Worm (Caenorhabditis elegans) whole organism, L4 larva: ENCODE measurements around the gene C25G4.7.
A peak's percentile ranks its signal among the peaks of the same experiment; 100 is the strongest.

ENCODE experiments used
- F26F4.8 ChIP-seq: fragments of 200-800 bp; sonication (Bioruptor generic); conservative IDR thresholded peaks from 2 replicates; pipeline ENCODE4 v1.3.6; 2022; ENCODE audit warnings: missing genetic modification characterization, missing compliant biosample characterization
- F44E2.7 ChIP-seq: fragments of 200-800 bp; sonication (Bioruptor generic); IDR thresholded peaks from 2 replicates; pipeline ENCODE4 v2.1.2; 2022; ENCODE audit warnings: missing genetic modification characterization, missing compliant biosample characterization
- F49E8.2 ChIP-seq: sonication (generic microtip); optimal IDR thresholded peaks from 2 replicates; lab custom pipeline; 2016; ENCODE audit warnings: missing compliant biosample characterization, mild to moderate bottlenecking, missing genetic modification characterization, borderline replicate concordance
- T20F7.1 ChIP-seq: fragments of 200-800 bp; sonication (Bioruptor generic); optimal IDR thresholded peaks from 2 replicates; lab custom pipeline; 2018; ENCODE audit warnings: mild to moderate bottlenecking, missing genetic modification characterization, missing compliant biosample characterization
- Y105C5A.15 ChIP-seq: fragments of 200-800 bp; sonication (Bioruptor generic); IDR thresholded peaks from 2 replicates; pipeline ENCODE4 v1.3.6; 2022; ENCODE audit warnings: missing genetic modification characterization, missing compliant biosample characterization
- Y48G9A.11 ChIP-seq: fragments of 200-800 bp; sonication (Bioruptor generic); IDR thresholded peaks from 2 replicates; pipeline ENCODE4 v1.3.6; 2022; ENCODE audit warnings: missing genetic modification reagents, missing genetic modification characterization, missing compliant biosample characterization
- Y5F2A.4 ChIP-seq: fragments of 200-800 bp; sonication (Bioruptor generic); optimal IDR thresholded peaks from 2 replicates; lab custom pipeline; 2018; ENCODE audit warnings: mild to moderate bottlenecking, missing genetic modification characterization, missing compliant biosample characterization
- ZK337.2 ChIP-seq: fragments of 200-800 bp; sonication (Bioruptor generic); IDR thresholded peaks from 2 replicates; pipeline ENCODE4 v1.3.6; 2022; ENCODE audit warnings: missing genetic modification reagents, missing genetic modification characterization, missing compliant biosample characterization
- aly-2 ChIP-seq: sonication (generic microtip); optimal IDR thresholded peaks from 2 replicates; lab custom pipeline; 2018; ENCODE audit warnings: missing biosample characterization, missing genetic modification characterization
- arid-1 ChIP-seq: fragments of 200-800 bp; sonication (Bioruptor generic); conservative IDR thresholded peaks from 2 replicates; pipeline ENCODE4 v1.3.6; 2022; ENCODE audit warnings: missing genetic modification reagents, missing genetic modification characterization, missing compliant biosample characterization
- ceh-20 ChIP-seq: fragments of 200-800 bp; sonication (Bioruptor generic); IDR thresholded peaks from 2 replicates; pipeline ENCODE4 v1.3.6; 2022; ENCODE audit warnings: missing genetic modification reagents, missing genetic modification characterization, missing compliant biosample characterization
- ceh-28 ChIP-seq: fragments of 150-350 bp; optimal IDR thresholded peaks from 2 replicates; lab custom pipeline; 2014; ENCODE audit warnings: missing biosample characterization, missing genetic modification reagents, missing genetic modification characterization
- ceh-62 ChIP-seq: sonication (generic microtip); optimal IDR thresholded peaks from 2 replicates; lab custom pipeline; 2017; ENCODE audit warnings: missing biosample characterization, missing genetic modification characterization
- daf-16 ChIP-seq, 3 experiments: sonication (generic microtip); optimal IDR thresholded peaks; 2 replicates each; lab custom pipeline; 2016 to 2017; ENCODE audit warnings: missing genetic modification characterization in 3 of 3, missing genetic modification reagents in 3 of 3, mild to moderate bottlenecking in 2 of 3, missing compliant biosample characterization in 2 of 3, missing biosample characterization in 1 of 3, moderate library complexity in 1 of 3
- daf-8 ChIP-seq: fragments of 200-800 bp; sonication (Bioruptor generic); IDR thresholded peaks from 2 replicates; pipeline ENCODE4 v1.3.6; 2022; ENCODE audit warnings: missing genetic modification characterization, missing compliant biosample characterization
- dmd-8 ChIP-seq: fragments of 200-800 bp; sonication (Bioruptor generic); IDR thresholded peaks from 2 replicates; pipeline ENCODE4 v1.3.6; 2022; ENCODE audit warnings: missing genetic modification characterization, missing compliant biosample characterization
- dmd-9 ChIP-seq: fragments of 200-800 bp; sonication (Bioruptor generic); IDR thresholded peaks from 2 replicates; pipeline ENCODE4 v1.3.6; 2022; ENCODE audit warnings: missing genetic modification reagents, missing genetic modification characterization, missing compliant biosample characterization
- egl-27 ChIP-seq: sonication (generic microtip); optimal IDR thresholded peaks from 3 replicates; lab custom pipeline; 2017; ENCODE audit warnings: missing biosample characterization, missing genetic modification reagents, missing genetic modification characterization
- egl-43 ChIP-seq: fragments of 200-800 bp; sonication (Bioruptor generic); IDR thresholded peaks from 2 replicates; pipeline ENCODE4 v1.3.6; 2022; ENCODE audit warnings: missing genetic modification reagents, missing genetic modification characterization, missing compliant biosample characterization
- fkh-10 ChIP-seq: fragments of 150-350 bp; optimal IDR thresholded peaks from 2 replicates; lab custom pipeline; 2014; ENCODE audit warnings: missing biosample characterization, missing genetic modification reagents, missing genetic modification characterization
- fos-1 ChIP-seq: fragments of 150-350 bp; optimal IDR thresholded peaks from 2 replicates; lab custom pipeline; 2014; ENCODE audit warnings: missing biosample characterization, missing genetic modification characterization
- gei-8 ChIP-seq: fragments of 200-800 bp; sonication (Bioruptor generic); optimal IDR thresholded peaks from 2 replicates; lab custom pipeline; 2018; ENCODE audit warnings: mild to moderate bottlenecking, missing genetic modification characterization, missing compliant biosample characterization
- hif-1 ChIP-seq, 2 experiments: sonication (generic microtip); optimal IDR thresholded peaks; 2 replicates each; lab custom pipeline; 2016 to 2017; ENCODE audit warnings: missing compliant biosample characterization in 2 of 2, missing genetic modification characterization in 2 of 2, missing genetic modification reagents in 2 of 2, missing genotype in 2 of 2, mild to moderate bottlenecking in 1 of 2
- hlh-30 ChIP-seq: sonication (generic microtip); optimal IDR thresholded peaks from 2 replicates; lab custom pipeline; 2017; ENCODE audit warnings: antibody characterized with exemption, mild to moderate bottlenecking, missing genetic modification characterization, missing compliant biosample characterization; ENCODE audit not compliant: insufficient read depth
- lin-13 ChIP-seq: fragments of 150-350 bp; optimal IDR thresholded peaks from 2 replicates; lab custom pipeline; 2014; ENCODE audit warnings: missing biosample characterization, missing genetic modification reagents, missing genetic modification characterization
- lin-15B ChIP-seq: fragments of 150-350 bp; sonication (generic microtip); optimal IDR thresholded peaks from 3 replicates; lab custom pipeline; 2014; ENCODE audit warnings: missing biosample characterization, missing genetic modification characterization
- lin-29 ChIP-seq: fragments of 200-800 bp; sonication (Bioruptor generic); IDR thresholded peaks from 2 replicates; pipeline ENCODE4 v1.3.6; 2022; ENCODE audit warnings: missing genetic modification reagents, missing genetic modification characterization, missing compliant biosample characterization
- lin-38 ChIP-seq: fragments of 200-800 bp; sonication (Bioruptor generic); IDR thresholded peaks from 2 replicates; pipeline ENCODE4 v1.3.6; 2022; ENCODE audit warnings: missing genetic modification reagents, missing genetic modification characterization, missing compliant biosample characterization
- lsy-2 ChIP-seq, 2 experiments: fragments of 150-350 bp in 1 of 2; sonication (generic microtip) in 1 of 2; optimal IDR thresholded peaks; 2 replicates each; lab custom pipeline; 2014 to 2017; ENCODE audit warnings: missing biosample characterization in 2 of 2, missing genetic modification characterization in 2 of 2
- mdl-1 ChIP-seq, 2 experiments: fragments of 150-350 bp in 1 of 2; sonication (generic microtip) in 1 of 2; optimal IDR thresholded peaks; 2 replicates each; lab custom pipeline; 2014 to 2017; ENCODE audit warnings: missing biosample characterization in 2 of 2, missing genetic modification characterization in 2 of 2
- mdt-29 ChIP-seq: fragments of 200-800 bp; sonication (Bioruptor generic); IDR thresholded peaks from 2 replicates; pipeline ENCODE4 v1.3.6; 2022; ENCODE audit warnings: missing genetic modification reagents, missing genetic modification characterization, missing compliant biosample characterization
- mep-1 ChIP-seq: fragments of 150-350 bp; sonication (generic microtip); optimal IDR thresholded peaks from 3 replicates; lab custom pipeline; 2014; ENCODE audit warnings: missing biosample characterization, missing genetic modification characterization
- mes-2 ChIP-seq: sonication (generic microtip); optimal IDR thresholded peaks from 2 replicates; lab custom pipeline; 2016; ENCODE audit warnings: missing genotype, mild to moderate bottlenecking, missing genetic modification characterization, missing compliant biosample characterization; ENCODE audit not compliant: poor library complexity, severe bottlenecking
- mxl-2 ChIP-seq: fragments of 200-800 bp; sonication (Bioruptor generic); conservative IDR thresholded peaks from 2 replicates; pipeline ENCODE4 v1.3.6; 2022; ENCODE audit warnings: missing genetic modification reagents, missing genetic modification characterization, missing compliant biosample characterization
- mxl-3 ChIP-seq: fragments of 200-800 bp; sonication (Bioruptor generic); optimal IDR thresholded peaks from 2 replicates; lab custom pipeline; 2018; ENCODE audit warnings: mild to moderate bottlenecking, missing genetic modification characterization, missing compliant biosample characterization
- nhr-11 ChIP-seq: fragments of 150-350 bp; optimal IDR thresholded peaks from 2 replicates; lab custom pipeline; 2014; ENCODE audit warnings: missing biosample characterization, missing genetic modification characterization
- nhr-28 ChIP-seq: fragments of 150-350 bp; optimal IDR thresholded peaks from 2 replicates; lab custom pipeline; 2014; ENCODE audit warnings: missing biosample characterization, missing genetic modification characterization
- nhr-42 ChIP-seq: fragments of 200-800 bp; sonication (Bioruptor generic); IDR thresholded peaks from 2 replicates; pipeline ENCODE4 v1.3.6; 2022; ENCODE audit warnings: missing genetic modification characterization, missing compliant biosample characterization
- nhr-48 ChIP-seq: sonication (generic microtip); optimal IDR thresholded peaks from 2 replicates; lab custom pipeline; 2016; ENCODE audit warnings: mild to moderate bottlenecking, missing genetic modification characterization, missing compliant biosample characterization
- saeg-2 ChIP-seq: fragments of 200-800 bp; sonication (Bioruptor generic); IDR thresholded peaks from 2 replicates; pipeline ENCODE4 v1.3.6; 2022; ENCODE audit warnings: missing genetic modification reagents, missing genetic modification characterization, missing compliant biosample characterization
- sdz-12 ChIP-seq: fragments of 200-800 bp; sonication (Bioruptor generic); optimal IDR thresholded peaks from 2 replicates; lab custom pipeline; 2018; ENCODE audit warnings: mild to moderate bottlenecking, missing genetic modification characterization, missing compliant biosample characterization
- spr-3 ChIP-seq: fragments of 200-800 bp; sonication (Bioruptor generic); optimal IDR thresholded peaks from 2 replicates; lab custom pipeline; 2018; ENCODE audit warnings: mild to moderate bottlenecking, missing genetic modification characterization, missing compliant biosample characterization
- tag-97 ChIP-seq: fragments of 200-800 bp; sonication (Bioruptor generic); IDR thresholded peaks from 2 replicates; pipeline ENCODE4 v1.3.6; 2022; ENCODE audit warnings: missing genetic modification characterization, missing compliant biosample characterization
- unc-39 ChIP-seq: sonication (generic microtip); optimal IDR thresholded peaks from 2 replicates; lab custom pipeline; 2017; ENCODE audit warnings: missing biosample characterization, missing genetic modification characterization
- zfp-2 ChIP-seq: sonication (generic microtip); optimal IDR thresholded peaks from 2 replicates; lab custom pipeline; 2016; ENCODE audit warnings: mild to moderate bottlenecking, missing genetic modification characterization, missing compliant biosample characterization
- zfp-3 ChIP-seq: fragments of 200-800 bp; sonication (Bioruptor generic); conservative IDR thresholded peaks from 2 replicates; pipeline ENCODE4 v1.3.6; 2022; ENCODE audit warnings: missing genetic modification reagents, missing genetic modification characterization, missing compliant biosample characterization
- zip-11 ChIP-seq: fragments of 200-800 bp; sonication (Bioruptor generic); IDR thresholded peaks from 2 replicates; pipeline ENCODE4 v1.3.6; 2022; ENCODE audit warnings: missing genetic modification characterization, missing compliant biosample characterization
- zip-2 ChIP-seq: fragments of 150-350 bp; optimal IDR thresholded peaks from 2 replicates; lab custom pipeline; 2014; ENCODE audit warnings: missing biosample characterization, missing genetic modification characterization
- ztf-11 ChIP-seq: fragments of 150-350 bp; optimal IDR thresholded peaks from 2 replicates; lab custom pipeline; 2014; ENCODE audit warnings: missing biosample characterization, missing genetic modification characterization

Gene C25G4.7

ce11 chrIV:12417536-12418195 is 39.0 kb upstream of the C25G4.7 start, which contains the start of gene F08G5.3 (continued):
- TF ChIP-seq spr-3 (GFP tag; lab: Kevin White, UChicago) (peak; percentile 53), zfp-2 (tag; lab: Kevin White, UChicago) (no peak), gei-8 (peak; percentile 72), zip-11 (GFP tag; lab: Robert Waterston, UW) (no peak), nhr-48 (peak; percentile 23), mdt-29 (GFP tag; lab: Robert Waterston, UW) (peak; percentile 72; the same call in 1 of the 2 replicates), nhr-42 (GFP tag; lab: Robert Waterston, UW) (no peak), egl-43 (peak; percentile 91), fkh-10 (no peak), Y48G9A.11 (GFP tag; lab: Robert Waterston, UW) (peak; percentile 86), mep-1 (tag; lab: Kevin White, UChicago) (peak; percentile 49), hif-1 (tag; optimal IDR thresholded peaks at IDR 0.05; lab: Kevin White, UChicago) (peak in 1 of 2 experiments; percentile 33), lin-13 (GFP tag; lab: Kevin White, UChicago) (no peak), saeg-2 (GFP tag; lab: Robert Waterston, UW) (peak; percentile 66; the same call in 1 of the 2 replicates), hlh-30 (tag; lab: Kevin White, UChicago) (peak; percentile 59), ceh-62 (no peak), nhr-28 (tag; lab: Kevin White, UChicago) (peak; percentile 15), egl-27 (tag; lab: Kevin White, UChicago) (no peak), ceh-28 (tag; lab: Kevin White, UChicago) (no peak), tag-97 (GFP tag; lab: Robert Waterston, UW) (no peak), mxl-2 (GFP tag; lab: Robert Waterston, UW) (0 out of 2 replicates have a peak, but pooled peaks have one; percentile 34), ztf-11 (tag; lab: Kevin White, UChicago) (no peak), sdz-12 (GFP tag; lab: Kevin White, UChicago) (no peak), Y5F2A.4 (GFP tag; lab: Kevin White, UChicago) (peak; percentile 25), dmd-8 (GFP tag; lab: Robert Waterston, UW) (peak; percentile 82), ceh-20 (GFP tag; lab: Robert Waterston, UW) (peak; percentile 68), lin-29 (GFP tag; lab: Robert Waterston, UW) (no peak), fos-1 (tag; lab: Kevin White, UChicago) (no peak), F44E2.7 (GFP tag; lab: Robert Waterston, UW) (no peak), zfp-3 (peak; percentile 81), ZK337.2 (GFP tag; lab: Robert Waterston, UW) (peak; percentile 73), F49E8.2 (tag; lab: Kevin White, UChicago) (peak; percentile 51), mdl-1 (tag; optimal IDR thresholded peaks at IDR 0.05; lab: Kevin White, UChicago) (no peak), unc-39 (tag; lab: Kevin White, UChicago) (no peak), nhr-11 (tag; lab: Kevin White, UChicago) (no peak), daf-16 (GFP tag; optimal IDR thresholded peaks at IDR 0.05; lab: Kevin White, UChicago) (peak in 1 of 2 experiments; percentile 80), daf-16 (tag; optimal IDR thresholded peaks at IDR 0.05; lab: Kevin White, UChicago) (peak; percentile 44), daf-8 (GFP tag; lab: Robert Waterston, UW) (no peak), T20F7.1 (GFP tag; lab: Kevin White, UChicago) (peak; percentile 41), lin-38 (GFP tag; lab: Robert Waterston, UW) (peak; percentile 82), mxl-3 (GFP tag; lab: Kevin White, UChicago) (no peak), aly-2 (no peak), mes-2 (tag; lab: Kevin White, UChicago) (peak; percentile 73), zip-2 (tag; lab: Kevin White, UChicago) (no peak), dmd-9 (GFP tag; lab: Robert Waterston, UW) (peak; percentile 74; the same call in 1 of the 2 replicates), lsy-2 (tag; optimal IDR thresholded peaks at IDR 0.05; lab: Kevin White, UChicago) (peak in 1 of 2 experiments; percentile 58), lin-15B (tag; lab: Kevin White, UChicago) (no peak), arid-1 (GFP tag; lab: Robert Waterston, UW) (peak; percentile 86), F26F4.8 (GFP tag; lab: Robert Waterston, UW) (peak; percentile 90), Y105C5A.15 (GFP tag; lab: Robert Waterston, UW) (peak; percentile 85; the same call in 1 of the 2 replicates)
